Fruit fly (Drosophila melanogaster): ENCODE measurements around the gene CG31388.

The CG31388 gene

dm6 chr3R:11286948-11287347 lies 49.3 kb downstream of the CG31388 start:
- TF ChIP-seq CG6854 (GFP tag; optimal IDR thresholded peaks at IDR 0.05) (no peak), CG11762 (GFP tag; optimal IDR thresholded peaks at IDR 0.05; ENCODE audit: insufficient read depth) (no peak), Eip93F (GFP tag; optimal IDR thresholded peaks at IDR 0.05) (no peak), fd59A (GFP tag; optimal IDR thresholded peaks at IDR 0.05) (no peak), CG31627 (GFP tag; optimal IDR thresholded peaks at IDR 0.05) (no peak), Sox15 (GFP tag; optimal IDR thresholded peaks at IDR 0.05) (no peak), CG11902 (GFP tag; optimal IDR thresholded peaks at IDR 0.05) (no peak), OdsH (GFP tag; optimal IDR thresholded peaks at IDR 0.05) (no peak), CG10669 (GFP tag; optimal IDR thresholded peaks at IDR 0.05) (no peak), Hr39 (GFP tag; optimal IDR thresholded peaks at IDR 0.05) (no peak), dsx (GFP tag; optimal IDR thresholded peaks at IDR 0.05; ENCODE audit: poor library complexity, severe bottlenecking) (no peak), vri (GFP tag; optimal IDR thresholded peaks at IDR 0.05) (no peak), pdm3 (GFP tag; optimal IDR thresholded peaks at IDR 0.05) (no peak), CG1621 (tag; optimal IDR thresholded peaks at IDR 0.05) (no peak)

Data from whole organism, prepupa.